Worm (Caenorhabditis elegans) whole organism, L2 larva: Measurements from ENCODE around the gene Y39A3B.8.

Experiments
- C34F6.9 ChIP-seq: fragments of 150-350 bp; optimal IDR thresholded peaks from 2 replicates; lab custom pipeline; 2014; ENCODE audit warnings: missing biosample characterization, missing genetic modification characterization
- F13H6.1 ChIP-seq: sonication (generic microtip); optimal IDR thresholded peaks from 2 replicates; lab custom pipeline; 2016; ENCODE audit warnings: missing genetic modification characterization, missing compliant biosample characterization
- Y55F3AM.14 ChIP-seq: fragments of 200-800 bp; sonication (Bioruptor generic); optimal IDR thresholded peaks from 2 replicates; lab custom pipeline; 2018; ENCODE audit warnings: mild to moderate bottlenecking, missing genetic modification characterization, missing compliant biosample characterization
- ZK546.5 ChIP-seq: sonication (generic microtip); optimal IDR thresholded peaks from 2 replicates; lab custom pipeline; 2017; ENCODE audit warnings: missing biosample characterization, missing genetic modification characterization
- alr-1 ChIP-seq: fragments of 150-350 bp; optimal IDR thresholded peaks from 2 replicates; lab custom pipeline; 2014; ENCODE audit warnings: missing biosample characterization, missing genetic modification characterization
- aly-2 ChIP-seq: fragments of 150-350 bp; optimal IDR thresholded peaks from 2 replicates; lab custom pipeline; 2014; ENCODE audit warnings: missing biosample characterization, missing genetic modification characterization
- ama-1 ChIP-seq: fragments of 150-350 bp; optimal IDR thresholded peaks from 2 replicates; lab custom pipeline; 2018; ENCODE audit warnings: inconsistent platforms
- ceh-16 ChIP-seq: fragments of 150-350 bp; optimal IDR thresholded peaks from 2 replicates; lab custom pipeline; 2014; ENCODE audit warnings: missing biosample characterization, missing genetic modification characterization
- ceh-82 ChIP-seq: fragments of 150-350 bp; optimal IDR thresholded peaks from 2 replicates; lab custom pipeline; 2014; ENCODE audit warnings: missing biosample characterization, missing genetic modification characterization
- dmd-4 ChIP-seq: sonication (generic microtip); optimal IDR thresholded peaks from 2 replicates; lab custom pipeline; 2017; ENCODE audit warnings: missing biosample characterization, missing genetic modification characterization
- elt-1 ChIP-seq: fragments of 150-350 bp; optimal IDR thresholded peaks from 2 replicates; lab custom pipeline; 2014; ENCODE audit warnings: missing biosample characterization, missing genetic modification characterization
- elt-3 ChIP-seq: sonication (generic microtip); optimal IDR thresholded peaks from 2 replicates; lab custom pipeline; 2017; ENCODE audit warnings: missing biosample characterization, missing genetic modification characterization
- gmeb-1 ChIP-seq: fragments of 150-350 bp; optimal IDR thresholded peaks from 2 replicates; lab custom pipeline; 2014; ENCODE audit warnings: missing biosample characterization, missing genetic modification characterization
- lin-13 ChIP-seq: fragments of 150-350 bp; optimal IDR thresholded peaks from 2 replicates; lab custom pipeline; 2014; ENCODE audit warnings: missing biosample characterization, missing genetic modification reagents, missing genetic modification characterization
- lin-39 ChIP-seq: fragments of 150-350 bp; optimal IDR thresholded peaks from 2 replicates; lab custom pipeline; 2014; ENCODE audit warnings: missing biosample characterization, missing genetic modification reagents, missing genetic modification characterization
- lsy-2 ChIP-seq, 2 experiments: fragments of 150-350 bp in 1 of 2; sonication (generic microtip) in 1 of 2; optimal IDR thresholded peaks; 2 replicates each; lab custom pipeline; 2014 to 2017; ENCODE audit warnings: missing biosample characterization in 2 of 2, missing genetic modification characterization in 2 of 2
- mbf-1 ChIP-seq: sonication (generic microtip); optimal IDR thresholded peaks from 2 replicates; lab custom pipeline; 2017; ENCODE audit warnings: missing biosample characterization, missing genetic modification characterization
- mdl-1 ChIP-seq, 2 experiments: fragments of 150-350 bp in 1 of 2; sonication (generic microtip) in 1 of 2; optimal IDR thresholded peaks; 2 replicates each; lab custom pipeline; 2017; ENCODE audit warnings: missing biosample characterization in 2 of 2, missing genetic modification characterization in 2 of 2
- nhr-12 ChIP-seq: fragments of 150-350 bp; optimal IDR thresholded peaks from 2 replicates; lab custom pipeline; 2014; ENCODE audit warnings: missing biosample characterization, missing genetic modification characterization
- nhr-129 ChIP-seq: fragments of 150-350 bp; optimal IDR thresholded peaks from 2 replicates; lab custom pipeline; 2014; ENCODE audit warnings: missing biosample characterization, missing genetic modification characterization
- nhr-21 ChIP-seq: fragments of 150-350 bp; optimal IDR thresholded peaks from 2 replicates; lab custom pipeline; 2014; ENCODE audit warnings: missing biosample characterization, missing genetic modification characterization
- nhr-23 ChIP-seq: fragments of 150-350 bp; optimal IDR thresholded peaks from 2 replicates; lab custom pipeline; 2014; ENCODE audit warnings: missing biosample characterization, missing genetic modification reagents, missing genetic modification characterization
- nhr-237 ChIP-seq: fragments of 150-350 bp; optimal IDR thresholded peaks from 2 replicates; lab custom pipeline; 2014; ENCODE audit warnings: missing biosample characterization, missing genetic modification characterization
- nhr-25 ChIP-seq: fragments of 150-350 bp; sonication (generic microtip); optimal IDR thresholded peaks from 3 replicates; lab custom pipeline; 2014; ENCODE audit warnings: missing biosample characterization, missing genetic modification characterization
- nhr-77 ChIP-seq: fragments of 150-350 bp; optimal IDR thresholded peaks from 2 replicates; lab custom pipeline; 2014; ENCODE audit warnings: missing biosample characterization, missing genetic modification characterization
- peb-1 ChIP-seq: fragments of 150-350 bp; optimal IDR thresholded peaks from 2 replicates; lab custom pipeline; 2014; ENCODE audit warnings: missing biosample characterization, missing genetic modification characterization
- sem-4 ChIP-seq: fragments of 150-350 bp; optimal IDR thresholded peaks from 2 replicates; lab custom pipeline; 2014; ENCODE audit warnings: missing biosample characterization, missing genetic modification reagents, missing genetic modification characterization
- skn-1 ChIP-seq: sonication (generic microtip); optimal IDR thresholded peaks from 2 replicates; lab custom pipeline; 2017; ENCODE audit warnings: missing biosample characterization, missing genetic modification characterization
- sma-3 ChIP-seq: sonication (generic microtip); optimal IDR thresholded peaks from 2 replicates; lab custom pipeline; 2016; ENCODE audit warnings: missing genetic modification reagents, missing genetic modification characterization, missing compliant biosample characterization
- snpc-4 ChIP-seq: fragments of 150-350 bp; optimal IDR thresholded peaks from 2 replicates; lab custom pipeline; 2014; ENCODE audit warnings: missing biosample characterization, missing genetic modification characterization
- unc-39 ChIP-seq: fragments of 150-350 bp; optimal IDR thresholded peaks from 2 replicates; lab custom pipeline; 2014; ENCODE audit warnings: missing biosample characterization, missing genetic modification characterization
- unc-55 ChIP-seq: fragments of 150-350 bp; sonication (generic microtip); optimal IDR thresholded peaks from 3 replicates; lab custom pipeline; 2014; ENCODE audit warnings: missing biosample characterization, missing genetic modification reagents, missing genetic modification characterization
- ztf-1 ChIP-seq: fragments of 200-800 bp; sonication (Bioruptor generic); conservative IDR thresholded peaks from 2 replicates; pipeline ENCODE4 v1.3.6; 2022; ENCODE audit warnings: missing genetic modification characterization, missing compliant biosample characterization
- ztf-11 ChIP-seq: sonication (generic microtip); optimal IDR thresholded peaks from 2 replicates; lab custom pipeline; 2017; ENCODE audit warnings: missing biosample characterization, missing genetic modification characterization
- ztf-4 ChIP-seq: fragments of 150-350 bp; optimal IDR thresholded peaks from 2 replicates; lab custom pipeline; 2014; ENCODE audit warnings: missing biosample characterization, missing genetic modification characterization

Gene Y39A3B.8

DNA sequence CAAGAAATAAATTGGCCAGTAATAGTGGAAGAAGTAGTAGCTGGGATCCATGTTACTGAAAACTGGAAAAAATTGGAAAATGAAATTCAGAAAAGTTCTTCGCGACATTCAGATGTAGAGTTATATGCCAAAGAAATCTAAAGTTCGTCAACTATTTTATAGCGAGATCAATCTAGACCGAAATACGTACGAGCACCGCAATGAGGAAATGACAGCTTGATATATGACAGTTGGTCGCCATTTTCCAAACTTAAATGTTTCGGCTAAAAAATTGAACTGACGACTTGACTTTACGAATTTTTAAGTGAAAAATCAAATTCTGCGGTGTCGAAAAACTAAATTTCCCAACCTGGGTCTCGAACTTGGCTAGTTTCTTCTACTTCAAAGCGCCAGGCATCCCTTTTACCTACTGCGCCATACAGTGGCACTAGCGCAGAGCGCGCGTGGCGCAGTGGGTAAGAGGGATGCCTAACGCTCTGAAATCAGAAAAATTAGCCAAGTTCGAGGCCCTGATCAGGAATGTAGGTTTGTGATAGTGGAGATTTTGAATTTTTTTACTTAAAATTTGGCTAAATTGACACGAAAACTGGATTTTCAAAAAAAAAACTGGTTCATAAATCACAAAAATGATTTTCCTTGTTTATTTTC is 5.1 kb upstream of the Y39A3B.8 start, which contains the start of gene srd-66:
Gene srd-66 (minus strand): TSS at position 51 of the 648 bp plus-strand sequence.
- no peak for TF ChIP-seq C34F6.9 (tag; lab: Kevin White, UChicago)
- TF ChIP-seq elt-1 (tag; lab: Kevin White, UChicago) = no peak
- TF ChIP-seq aly-2 (tag; lab: Kevin White, UChicago) = no peak
- TF ChIP-seq peb-1 = no peak
- no peak for TF ChIP-seq nhr-12 (tag; lab: Kevin White, UChicago)
- TF ChIP-seq nhr-21 (tag; lab: Kevin White, UChicago) = no peak
- TF ChIP-seq nhr-237 (tag; lab: Kevin White, UChicago) = no peak
- no peak for TF ChIP-seq Y55F3AM.14 (GFP tag; lab: Kevin White, UChicago)
- no peak for TF ChIP-seq lsy-2 (tag; optimal IDR thresholded peaks at IDR 0.05; lab: Kevin White, UChicago)
- TF ChIP-seq dmd-4 (tag; lab: Kevin White, UChicago) = no peak
- no peak for TF ChIP-seq nhr-25 (tag; lab: Kevin White, UChicago)
- no peak for TF ChIP-seq nhr-77 (tag; lab: Kevin White, UChicago)
- no peak for TF ChIP-seq mdl-1 (tag; optimal IDR thresholded peaks at IDR 0.05; lab: Kevin White, UChicago)
- no peak for TF ChIP-seq unc-55 (GFP tag; lab: Kevin White, UChicago)
- TF ChIP-seq ZK546.5 = no peak
- no peak for TF ChIP-seq ceh-16 (tag; lab: Kevin White, UChicago)
- TF ChIP-seq lin-13 (GFP tag; lab: Kevin White, UChicago) = no peak
- no peak for TF ChIP-seq skn-1 (tag; lab: Kevin White, UChicago)
- TF ChIP-seq nhr-129 = no peak
- TF ChIP-seq snpc-4 (tag; lab: Kevin White, UChicago) = no peak

DNA sequence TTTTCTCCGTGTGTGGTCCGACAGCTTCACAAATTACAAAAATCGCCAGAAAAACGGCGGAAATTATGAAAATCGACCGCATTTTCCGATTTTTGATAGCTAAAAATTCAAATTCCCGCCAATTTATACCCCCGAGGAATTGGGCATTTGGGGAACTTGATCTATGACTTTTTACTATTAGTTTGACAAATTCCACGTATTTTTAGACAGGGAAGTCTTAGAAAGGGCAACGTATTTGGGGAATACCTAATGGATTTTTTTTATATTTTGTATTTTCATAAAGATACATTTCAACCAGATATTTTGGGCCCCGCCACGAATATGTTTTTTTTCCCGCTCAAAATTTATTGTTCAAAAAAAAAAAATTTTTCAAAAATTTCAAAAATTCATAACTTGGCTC is 2.9 kb upstream of the Y39A3B.8 start, which contains the start of gene Y39A3B.7:
Gene Y39A3B.7 (minus strand): TSS at position 101 of the 400 bp plus-strand sequence.
- TF ChIP-seq nhr-21 (tag; lab: Kevin White, UChicago) (no peak), nhr-237 (tag; lab: Kevin White, UChicago) (no peak), Y55F3AM.14 (GFP tag; lab: Kevin White, UChicago) (no peak), ztf-4 (tag; lab: Kevin White, UChicago) (no peak), elt-3 (no peak), ztf-1 (no peak), unc-55 (GFP tag; lab: Kevin White, UChicago) (no peak), ztf-11 (no peak), elt-1 (tag; lab: Kevin White, UChicago) (no peak), F13H6.1 (tag; lab: Kevin White, UChicago) (no peak), ceh-16 (tag; lab: Kevin White, UChicago) (no peak), nhr-23 (tag; lab: Kevin White, UChicago) (no peak)

DNA sequence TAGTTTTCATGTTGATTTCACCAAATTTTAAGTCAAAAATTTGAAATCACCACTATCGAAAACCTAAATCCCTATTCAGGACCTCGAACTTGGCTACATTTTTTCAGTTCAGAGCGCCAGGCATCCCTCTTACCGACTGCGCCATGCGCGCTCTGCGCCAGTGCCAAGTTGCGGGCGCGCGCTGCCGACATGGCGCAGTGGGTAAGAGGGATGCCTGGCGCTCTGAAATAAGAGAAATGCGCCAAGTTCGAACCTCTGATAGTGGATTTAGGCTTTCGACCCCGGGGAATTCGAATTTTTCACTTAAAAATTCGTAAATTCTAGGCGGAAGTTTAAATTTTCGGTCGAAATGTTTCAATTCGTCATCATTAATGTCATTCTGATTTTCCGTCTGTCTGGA is 2.1 kb downstream of the Y39A3B.8 start:
- TF ChIP-seq ZK546.5 (no peak), F13H6.1 (tag; lab: Kevin White, UChicago) (no peak), nhr-21 (tag; lab: Kevin White, UChicago) (no peak), nhr-237 (tag; lab: Kevin White, UChicago) (no peak), mbf-1 (tag; lab: Kevin White, UChicago) (no peak), alr-1 (tag; lab: Kevin White, UChicago) (no peak), ztf-1 (no peak), ama-1 (no peak)

DNA sequence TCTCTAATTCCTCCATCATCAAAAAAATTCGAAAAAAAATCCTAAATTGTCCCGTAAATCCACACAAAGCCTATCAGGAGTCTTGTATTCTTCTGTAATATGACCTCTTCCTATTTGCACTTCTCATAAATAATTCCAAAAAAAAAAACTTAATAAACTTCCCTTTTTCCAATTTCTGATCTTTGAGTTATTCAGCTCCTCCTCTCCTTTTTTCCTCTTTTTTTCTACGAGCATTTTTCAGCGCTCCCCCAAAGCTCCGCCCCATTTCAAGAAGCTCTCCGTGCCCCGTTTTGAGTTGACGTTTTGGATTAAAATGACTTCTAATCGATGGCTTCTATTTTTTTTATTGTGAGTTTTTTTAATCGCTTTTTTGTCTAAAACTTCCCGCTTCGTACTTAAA is 9.8 kb downstream of the Y39A3B.8 start, which contains the start of gene lgc-42:
Gene lgc-42 (plus strand): TSS at position 301 of the 400 bp plus-strand sequence.
- no peak for TF ChIP-seq elt-3
- TF ChIP-seq sma-3 (GFP tag; lab: Kevin White, UChicago) = no peak
- TF ChIP-seq ztf-11 = no peak
- TF ChIP-seq ceh-82 (tag; lab: Kevin White, UChicago) = no peak
- no peak for TF ChIP-seq F13H6.1 (tag; lab: Kevin White, UChicago)
- TF ChIP-seq unc-55 (GFP tag; lab: Kevin White, UChicago) = no peak
- no peak for TF ChIP-seq ZK546.5
- TF ChIP-seq alr-1 (tag; lab: Kevin White, UChicago) = no peak
- no peak for TF ChIP-seq unc-39
- TF ChIP-seq, all 48 proteins: peak for 0

DNA sequence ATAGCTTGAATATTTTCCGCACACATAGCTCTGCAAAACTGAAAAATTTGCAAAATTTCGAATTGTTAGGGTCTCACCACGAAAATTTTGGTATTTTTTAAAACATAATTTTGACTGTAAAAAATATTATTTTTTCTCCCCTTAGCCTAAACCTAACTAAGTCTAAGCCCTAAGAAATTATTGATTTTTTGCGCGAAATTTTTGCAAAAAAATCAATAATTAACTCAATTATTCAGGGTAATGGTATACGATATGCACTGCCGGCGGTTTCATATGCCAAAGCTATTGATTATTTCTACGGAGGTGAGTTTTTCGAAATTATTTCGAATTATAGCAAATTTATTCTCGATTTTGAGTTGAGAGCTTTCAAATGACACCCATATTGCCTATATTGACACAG is 13.4 kb downstream of the Y39A3B.8 start:
- TF ChIP-seq Y55F3AM.14 (GFP tag; lab: Kevin White, UChicago) (no peak), nhr-237 (tag; lab: Kevin White, UChicago) (no peak), lin-39 (no peak), nhr-129 (no peak), alr-1 (tag; lab: Kevin White, UChicago) (no peak), gmeb-1 (no peak), nhr-77 (tag; lab: Kevin White, UChicago) (no peak), nhr-23 (tag; lab: Kevin White, UChicago) (no peak), C34F6.9 (tag; lab: Kevin White, UChicago) (no peak), aly-2 (tag; lab: Kevin White, UChicago) (no peak), ztf-1 (no peak), unc-39 (no peak), sem-4 (tag; lab: Kevin White, UChicago) (no peak)
